Worm (Caenorhabditis elegans): ENCODE measurements around the gene rpoa-1.

The rpoa-1 gene

DNA sequence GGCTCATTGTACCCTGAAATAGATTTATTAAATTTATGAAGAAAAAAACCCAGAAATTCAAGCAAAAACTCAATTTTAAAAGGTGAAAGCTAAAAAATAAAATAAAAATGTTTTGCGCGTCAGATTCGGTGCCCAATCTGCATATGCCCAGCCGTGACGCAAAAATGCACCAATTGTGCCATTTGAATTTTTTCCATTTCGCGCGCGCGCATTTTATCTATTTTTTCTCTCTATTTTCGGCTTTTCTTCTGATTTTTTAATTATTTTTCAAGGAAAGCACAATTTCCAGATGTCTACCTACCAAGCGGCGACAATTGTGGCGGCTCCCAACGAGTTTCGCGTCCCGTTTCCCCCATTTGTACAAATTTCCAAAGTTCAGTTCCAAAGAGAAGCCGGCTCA, 31.2 kb upstream of the rpoa-1 start, which contains the start of the genes Y54G9A.7 and bub-3 (continued):
- TF ChIP-seq T20F7.1 (GFP tag; optimal IDR thresholded peaks at IDR 0.05) (no peak), Y48G9A.11 (GFP tag; IDR thresholded peaks at IDR 0.05) (no peak), lin-29 (GFP tag; IDR thresholded peaks at IDR 0.05) (no peak), nhr-48 (tag; optimal IDR thresholded peaks at IDR 0.05) (no peak), gei-8 (GFP tag; optimal IDR thresholded peaks at IDR 0.05) (no peak), aha-1 (tag) (peak; percentile 71), zip-11 (GFP tag; IDR thresholded peaks at IDR 0.05) (no peak), nhr-77 (tag; optimal IDR thresholded peaks at IDR 0.05) (no peak), ztf-7 (tag; optimal IDR thresholded peaks at IDR 0.05) (no peak), hlh-30 (tag; optimal IDR thresholded peaks at IDR 0.05; ENCODE audit: insufficient read depth) (no peak), ctbp-1 (GFP tag; IDR thresholded peaks at IDR 0.05) (no peak), lin-38 (GFP tag; IDR thresholded peaks at IDR 0.05) (peak; percentile 67), zfp-3 (GFP tag; conservative IDR thresholded peaks at IDR 0.05) (no peak), mxl-2 (GFP tag; conservative IDR thresholded peaks at IDR 0.05) (no peak)

DNA sequence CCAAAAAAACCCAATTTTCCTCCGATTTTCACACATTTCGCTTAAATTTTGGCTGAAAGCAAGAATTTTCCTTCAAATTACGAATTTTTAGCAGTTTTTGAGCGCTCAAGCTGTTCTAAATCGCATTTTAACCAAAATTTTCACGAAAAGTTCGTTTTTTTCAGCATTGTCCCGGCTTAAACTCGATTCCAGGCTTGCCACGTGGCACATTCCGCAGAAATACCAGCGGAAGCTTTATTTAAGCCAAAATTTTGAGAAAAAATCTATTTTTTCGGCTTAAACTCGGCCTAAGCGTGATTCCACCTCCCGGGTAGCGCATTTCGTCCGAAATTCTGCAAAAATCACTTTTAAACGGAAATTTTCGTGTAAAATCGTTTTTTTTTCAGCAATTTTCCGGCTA, 29.2 kb upstream of the rpoa-1 start:
- TF ChIP-seq lin-38 (GFP tag; IDR thresholded peaks at IDR 0.05) (peak; percentile 44; the same call in 1 of the 2 replicates), lsy-2 (tag; optimal IDR thresholded peaks at IDR 0.05) (no peak), nhr-11 (tag; optimal IDR thresholded peaks at IDR 0.05) (no peak), aha-1 (tag) (no peak), dmd-6 (GFP tag; IDR thresholded peaks at IDR 0.05) (no peak), fkh-10 (GFP tag; optimal IDR thresholded peaks at IDR 0.05) (no peak)

DNA sequence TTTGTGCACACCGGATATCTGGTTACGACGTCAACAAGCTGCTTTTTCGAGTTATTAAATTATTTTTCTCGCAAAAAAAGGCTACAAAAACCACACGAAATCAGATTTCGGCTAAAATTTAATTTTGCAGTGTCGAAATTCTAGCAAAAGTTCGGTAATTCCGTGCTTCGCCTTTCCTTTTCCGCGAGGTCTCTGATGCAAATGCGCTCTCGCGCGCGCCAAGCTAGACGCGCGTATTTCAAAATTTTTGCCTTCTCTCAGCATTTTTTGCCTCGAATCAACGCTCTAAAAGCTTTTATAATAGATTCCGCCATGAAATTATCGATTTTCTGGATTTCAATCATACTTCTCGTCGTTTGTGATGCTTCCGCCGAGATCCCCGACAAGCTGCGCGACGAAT, 28.2 kb upstream of the rpoa-1 start, which contains the start of gene Y54G9A.5:
Gene Y54G9A.5 (plus strand): TSS at position 245 of the 400 bp plus-strand sequence.
- 0 out of 2 replicates have a peak, but pooled peaks have one; percentile 27 for TF ChIP-seq vab-7 (GFP tag; IDR thresholded peaks at IDR 0.05)
- no peak for TF ChIP-seq zip-2 (tag; optimal IDR thresholded peaks at IDR 0.05)
- no peak for TF ChIP-seq zag-1 (tag; optimal IDR thresholded peaks at IDR 0.05)
- TF ChIP-seq lin-38 (GFP tag; IDR thresholded peaks at IDR 0.05), result peak; percentile 90
- TF ChIP-seq nhr-6 (tag; optimal IDR thresholded peaks at IDR 0.05), result no peak
- TF ChIP-seq nhr-42 (GFP tag; IDR thresholded peaks at IDR 0.05), result 0 out of 2 replicates have a peak, but pooled peaks have one; percentile 12
- no peak for TF ChIP-seq Y75B8A.6 (GFP tag; IDR thresholded peaks at IDR 0.05)
- TF ChIP-seq skn-1 (tag; optimal IDR thresholded peaks at IDR 0.05), result no peak
- TF ChIP-seq mes-2 (tag; optimal IDR thresholded peaks at IDR 0.05; ENCODE audit: poor library complexity, severe bottlenecking), result peak; percentile 39
- TF ChIP-seq zfp-3 (GFP tag; conservative IDR thresholded peaks at IDR 0.05), result no peak
- TF ChIP-seq ceh-28 (tag; optimal IDR thresholded peaks at IDR 0.05), result no peak
- TF ChIP-seq lin-1 (GFP tag; IDR thresholded peaks at IDR 0.05), result no peak
- TF ChIP-seq F49E8.2 (tag; optimal IDR thresholded peaks at IDR 0.05; ENCODE audit: borderline replicate concordance), result no peak
- TF ChIP-seq zfp-2 (tag; optimal IDR thresholded peaks at IDR 0.05), result no peak
- no peak for TF ChIP-seq nhr-111 (GFP tag; optimal IDR thresholded peaks at IDR 0.05)
- TF ChIP-seq unc-130 (GFP tag; optimal IDR thresholded peaks at IDR 0.05), result peak; percentile 80
- peak; percentile 67; the same call in 1 of the 2 replicates for TF ChIP-seq ceh-44 (GFP tag; IDR thresholded peaks at IDR 0.05)
- no peak for TF ChIP-seq R02D3.7 (tag; optimal IDR thresholded peaks at IDR 0.05)
- no peak for TF ChIP-seq F37D6.2 (tag; optimal IDR thresholded peaks at IDR 0.05)
- TF ChIP-seq Y5F2A.4 (GFP tag; optimal IDR thresholded peaks at IDR 0.05), result no peak
- 0 out of 2 replicates have a peak, but pooled peaks have one; percentile 36 for TF ChIP-seq Y48G9A.11 (GFP tag; IDR thresholded peaks at IDR 0.05)
- TF ChIP-seq nhr-10 (tag; optimal IDR thresholded peaks at IDR 0.05), result no peak
- 0 out of 2 replicates have a peak, but pooled peaks have one; percentile 37 for TF ChIP-seq ZK337.2 (GFP tag; IDR thresholded peaks at IDR 0.05)
- TF ChIP-seq daf-19 (GFP tag; conservative IDR thresholded peaks at IDR 0.05), result no peak
- no peak for TF ChIP-seq fos-1 (tag; optimal IDR thresholded peaks at IDR 0.05)
